Fruit fly (Drosophila melanogaster): ENCODE results near the gene Gba1a.

Gene Gba1a

DNA sequence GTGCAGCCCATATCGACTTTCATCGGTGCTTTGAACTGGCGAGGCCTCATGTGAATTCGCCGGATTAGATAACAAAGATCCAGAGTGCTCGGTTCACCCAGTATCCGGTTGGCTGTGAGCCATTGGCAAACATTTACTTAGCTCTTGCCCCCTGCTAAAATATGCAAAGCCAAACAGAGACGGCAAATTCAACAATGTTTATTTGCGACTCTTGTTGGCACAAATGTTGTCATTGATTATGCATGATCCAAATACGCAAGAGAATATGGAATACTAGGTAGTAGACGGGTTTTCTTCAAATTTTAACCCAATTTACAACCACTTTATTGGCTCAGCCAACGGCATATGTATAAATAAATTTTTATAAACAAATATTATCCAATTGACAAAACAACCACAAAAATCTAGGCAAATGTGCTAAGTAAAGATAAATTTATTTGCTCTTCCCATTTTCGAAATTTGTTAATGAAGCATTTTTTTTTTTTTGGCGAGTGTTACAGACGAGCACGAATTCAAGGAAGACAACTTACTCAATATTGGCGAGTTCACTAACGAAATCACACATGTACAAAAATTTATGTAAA is 47.8 kb upstream of the Gba1a start (continued):
- TF ChIP-seq sob (GFP tag; IDR thresholded peaks at IDR 0.05) (peak; percentile 79), CG2889 (GFP tag; IDR thresholded peaks at IDR 0.05) (no peak), CG9437 (GFP tag; optimal IDR thresholded peaks at IDR 0.05) (peak; percentile 19), crc (GFP tag; optimal IDR thresholded peaks at IDR 0.05) (peak; percentile 59), CG15073 (GFP tag; optimal IDR thresholded peaks at IDR 0.05) (no peak), pfk (GFP tag; optimal IDR thresholded peaks at IDR 0.05) (no peak), CG7963 (GFP tag; IDR thresholded peaks at IDR 0.05; ENCODE audit: partially characterized antibody) (no peak), oc (tag; optimal IDR thresholded peaks at IDR 0.05) (no peak), odd (GFP tag; optimal IDR thresholded peaks at IDR 0.05) (peak; percentile 66), lilli (GFP tag; optimal IDR thresholded peaks at IDR 0.05) (peak; percentile 59), CG18011 (GFP tag; optimal IDR thresholded peaks at IDR 0.05) (peak; percentile 69), dm (GFP tag; optimal IDR thresholded peaks at IDR 0.05) (no peak), CG10366 (GFP tag; IDR thresholded peaks at IDR 0.05) (peak; percentile 36; the same call in 1 of the 2 replicates), gem (tag; optimal IDR thresholded peaks at IDR 0.05) (peak; percentile 63), Doc2 (GFP tag; IDR thresholded peaks at IDR 0.05) (no peak), CG12744 (GFP tag; optimal IDR thresholded peaks at IDR 0.05) (peak; percentile 25), crp (GFP tag; optimal IDR thresholded peaks at IDR 0.05) (no peak), MESR4 (GFP tag; optimal IDR thresholded peaks at IDR 0.05) (no peak), pita (GFP tag; optimal IDR thresholded peaks at IDR 0.05) (no peak), CG18599 (GFP tag; optimal IDR thresholded peaks at IDR 0.05) (peak; percentile 87), hkb (optimal IDR thresholded peaks at IDR 0.05) (no peak), hkb (GFP tag; IDR thresholded peaks at IDR 0.05) (peak; percentile 71), row (GFP tag; IDR thresholded peaks at IDR 0.05) (peak; percentile 28; the same call in 2 of the 3 replicates), Lhr (GFP tag; optimal IDR thresholded peaks at IDR 0.05) (no peak), Chrac-16 (GFP tag; optimal IDR thresholded peaks at IDR 0.05) (no peak), Hey (tag; optimal IDR thresholded peaks at IDR 0.05) (peak; percentile 59), wek (GFP tag; optimal IDR thresholded peaks at IDR 0.05) (peak; percentile 38), CG6765 (GFP tag; optimal IDR thresholded peaks at IDR 0.05) (peak; percentile 86), Bteb2 (GFP tag; optimal IDR thresholded peaks at IDR 0.05) (peak; percentile 63), tup (GFP tag; optimal IDR thresholded peaks at IDR 0.05) (peak; percentile 43), tap (tag; optimal IDR thresholded peaks at IDR 0.05) (no peak), ken (GFP tag; IDR thresholded peaks at IDR 0.05) (no peak), Hand (GFP tag; optimal IDR thresholded peaks at IDR 0.05) (peak; percentile 43), CG16813 (GFP tag; IDR thresholded peaks at IDR 0.05; ENCODE audit: partially characterized antibody) (no peak), dmrt11E (tag; optimal IDR thresholded peaks at IDR 0.05) (no peak), ranshi (GFP tag; IDR thresholded peaks at IDR 0.05) (peak; percentile 68; the same call in 1 of the 2 replicates), CG1233 (GFP tag; optimal IDR thresholded peaks at IDR 0.05) (peak; percentile 56), MBD-R2 (GFP tag; IDR thresholded peaks at IDR 0.05) (peak; percentile 34; the same call in 1 of the 2 replicates), al (GFP tag; IDR thresholded peaks at IDR 0.05) (peak; percentile 39; the same call in 1 of the 2 replicates), CG13624 (GFP tag; optimal IDR thresholded peaks at IDR 0.05) (peak; percentile 49), CG7556 (GFP tag; optimal IDR thresholded peaks at IDR 0.05) (peak; percentile 54), zen2 (GFP tag; IDR thresholded peaks at IDR 0.05; ENCODE audit: partially characterized antibody) (no peak), Ets97D (GFP tag; optimal IDR thresholded peaks at IDR 0.05) (no peak), chn (GFP tag; optimal IDR thresholded peaks at IDR 0.05) (no peak), knrl (GFP tag; IDR thresholded peaks at IDR 0.05; ENCODE audit: partially characterized antibody) (no peak), pb (GFP tag; optimal IDR thresholded peaks at IDR 0.05) (no peak), CG2678 (tag; optimal IDR thresholded peaks at IDR 0.05) (peak; percentile 79), dan (GFP tag; IDR thresholded peaks at IDR 0.05) (no peak), pnt (GFP tag; optimal IDR thresholded peaks at IDR 0.05) (no peak), PHDP (tag; optimal IDR thresholded peaks at IDR 0.05) (peak; percentile 82)
